Fruit fly (Drosophila melanogaster): ENCODE measurements around the gene CG42342.

- TF ChIP-seq EcR (GFP tag; optimal IDR thresholded peaks at IDR 0.05) = no peak
- no peak for TF ChIP-seq CG14655 (GFP tag; optimal IDR thresholded peaks at IDR 0.05)
- no peak for TF ChIP-seq CG17806 (tag; optimal IDR thresholded peaks at IDR 0.05)
Observed at dm6 chr3R:16498859-16499258, 3.7 kb upstream of the CG42342 start, which contains the start of gene Gr89a.

All from whole organism, pupa.